Fruit fly (Drosophila melanogaster) whole organism, pupa: ENCODE results near the gene CG13449.

ENCODE experiments used
- CG13204 ChIP-seq: fragments of 200-800 bp; sonication (Bioruptor generic); optimal IDR thresholded peaks from 2 replicates; lab custom pipeline; 2018; ENCODE audit warnings: missing biosample characterization, mild to moderate bottlenecking, missing genetic modification characterization, moderate library complexity
- CG14655 ChIP-seq: fragments of 200-800 bp; sonication (Bioruptor generic); optimal IDR thresholded peaks from 3 replicates; lab custom pipeline; 2017; ENCODE audit warnings: mild to moderate bottlenecking, missing biosample characterization, missing genetic modification reagents, missing genetic modification characterization
- CG17806 ChIP-seq: fragments of 200-800 bp; sonication (Bioruptor generic); optimal IDR thresholded peaks from 2 replicates; lab custom pipeline; 2018; ENCODE audit warnings: missing biosample characterization, mild to moderate bottlenecking, missing genetic modification characterization, moderate library complexity
- CG32121 ChIP-seq: fragments of 200-800 bp; sonication (Bioruptor generic); IDR thresholded peaks from 2 replicates; pipeline ENCODE4 v1.3.6; 2022; ENCODE audit warnings: missing biosample characterization, missing genetic modification characterization
- CG8159 ChIP-seq: fragments of 200-800 bp; sonication (Bioruptor generic); optimal IDR thresholded peaks from 3 replicates; lab custom pipeline; 2018; ENCODE audit warnings: missing biosample characterization, mild to moderate bottlenecking, missing genetic modification characterization, moderate library complexity
- Ets98B ChIP-seq: fragments of 200-800 bp; sonication (Bioruptor generic); IDR thresholded peaks from 2 replicates; pipeline ENCODE4 v1.3.6; 2022; ENCODE audit warnings: missing biosample characterization, missing genetic modification characterization
- Pif1A ChIP-seq: fragments of 200-800 bp; sonication (Bioruptor generic); optimal IDR thresholded peaks from 3 replicates; lab custom pipeline; 2016; ENCODE audit warnings: missing biosample characterization, missing genetic modification characterization
- Snoo ChIP-seq: fragments of 200-800 bp; sonication (Bioruptor generic); optimal IDR thresholded peaks from 3 replicates; lab custom pipeline; 2017; ENCODE audit warnings: missing biosample characterization, mild to moderate bottlenecking, missing genetic modification characterization, inconsistent platforms
- fd96Ca ChIP-seq: fragments of 200-800 bp; sonication (Bioruptor generic); IDR thresholded peaks from 3 replicates; pipeline ENCODE4 v1.3.6; 2022; ENCODE audit warnings: missing biosample characterization, missing genetic modification characterization
- gl ChIP-seq: fragments of 200-800 bp; sonication (Bioruptor generic); optimal IDR thresholded peaks from 2 replicates; lab custom pipeline; 2018; ENCODE audit warnings: missing biosample characterization, mild to moderate bottlenecking, missing genetic modification characterization

- no peak for TF ChIP-seq CG13204 (GFP tag; lab: Kevin White, UChicago)
- TF ChIP-seq fd96Ca (GFP tag; lab: Robert Waterston, UW): peak; percentile 53; the same call in 2 of the 3 replicates
- peak; percentile 29 for TF ChIP-seq Pif1A (GFP tag; lab: Kevin White, UChicago)
- peak; percentile 52 for TF ChIP-seq Snoo
- TF ChIP-seq CG14655: no peak
- TF ChIP-seq CG8159: peak; percentile 31
- peak; percentile 46 for TF ChIP-seq CG32121 (GFP tag; lab: Robert Waterston, UW)
- peak; percentile 74 for TF ChIP-seq Ets98B (GFP tag; lab: Robert Waterston, UW)
- TF ChIP-seq CG17806 (tag; lab: Kevin White, UChicago): no peak
- peak; percentile 10 for TF ChIP-seq gl (tag; lab: Kevin White, UChicago)
Measured at dm6 chr3L:15587445-15588381, 24.9 kb downstream of the CG13449 start, which contains the start of gene CG7656.
